Fruit fly (Drosophila melanogaster) whole organism: ENCODE data around the gene Bin1.

Experiments used
- CG8478 ChIP-seq: fragments of >200 bp; optimal IDR thresholded peaks from 2 replicates; lab custom pipeline; 2018; ENCODE audit warnings: inconsistent platforms
- Dll ChIP-seq: fragments of >200 bp; optimal IDR thresholded peaks from 2 replicates; lab custom pipeline; 2017
- pan ChIP-seq: fragments of >200 bp; optimal IDR thresholded peaks from 2 replicates; lab custom pipeline; 2017
- usp ChIP-seq: fragments of >200 bp; optimal IDR thresholded peaks from 2 replicates; lab custom pipeline; 2017; ENCODE audit warnings: missing biosample characterization, missing genetic modification characterization, mixed read lengths

dm6 chr3R:16154682-16155081 lies 34.7 kb downstream of the Bin1 start, which contains the start of gene CG6006:
- no peak for TF ChIP-seq usp (GFP tag; lab: Kevin White, UChicago)
- TF ChIP-seq pan = no peak
- no peak for TF ChIP-seq CG8478
- TF ChIP-seq Dll (lab: Kevin White, UChicago) = no peak
